Worm (Caenorhabditis elegans) whole organism, L4 larva: ENCODE measurements around the gene Y41D4B.6.

ENCODE experiments used
- D1046.2 ChIP-seq: fragments of 200-800 bp; sonication (Bioruptor generic); IDR thresholded peaks from 2 replicates; pipeline ENCODE4 v1.3.6; 2022; ENCODE audit warnings: missing genetic modification characterization, missing compliant biosample characterization
- ZK546.5 ChIP-seq, 2 experiments: sonication (generic microtip); optimal IDR thresholded peaks; 2 replicates each; lab custom pipeline; 2017; ENCODE audit warnings: missing biosample characterization in 2 of 2, missing genetic modification characterization in 2 of 2
- fkh-10 ChIP-seq: fragments of 150-350 bp; optimal IDR thresholded peaks from 2 replicates; lab custom pipeline; 2014; ENCODE audit warnings: missing biosample characterization, missing genetic modification reagents, missing genetic modification characterization
- nhr-25 ChIP-seq: sonication (generic microtip); optimal IDR thresholded peaks from 2 replicates; lab custom pipeline; 2017; ENCODE audit warnings: missing genetic modification characterization, mild to moderate bottlenecking, missing compliant biosample characterization, antibody characterized with exemption, moderate library complexity, borderline replicate concordance; ENCODE audit not compliant: insufficient read depth
- tra-1 ChIP-seq: fragments of 200-800 bp; sonication (Bioruptor generic); IDR thresholded peaks from 2 replicates; pipeline ENCODE4 v1.3.6; 2022; ENCODE audit warnings: missing genetic modification reagents, missing genetic modification characterization, missing compliant biosample characterization
- unc-62 ChIP-seq, 3 experiments: fragments of 150-350 bp in 1 of 3; sonication (generic microtip); optimal IDR thresholded peaks in 2 of 3; peaks in 1 of 3; 1 replicate in 1 of 3; 2 replicates in 2 of 3; lab custom pipeline; 2014 to 2017; ENCODE audit warnings: missing biosample characterization in 3 of 3, missing genetic modification characterization in 3 of 3, missing genetic modification reagents in 3 of 3, missing genotype in 1 of 3

ce11 chrIV:1659978-1660377 lies 26.4 kb downstream of the Y41D4B.6 start, which contains the start of gene Y41D4B.4:
- no peak for TF ChIP-seq D1046.2 (GFP tag; lab: Robert Waterston, UW)
- TF ChIP-seq unc-62 (GFP tag; optimal IDR thresholded peaks at IDR 0.05 in 1 of 2; lab: Kevin White, UChicago), result no peak
- TF ChIP-seq unc-62 (tag; optimal IDR thresholded peaks at IDR 0.05; lab: Kevin White, UChicago), result no peak
- TF ChIP-seq fkh-10, result no peak
- no peak for TF ChIP-seq ZK546.5 (tag; optimal IDR thresholded peaks at IDR 0.05; lab: Kevin White, UChicago)
- no peak for TF ChIP-seq nhr-25 (tag; lab: Kevin White, UChicago)
- no peak for TF ChIP-seq tra-1 (GFP tag; lab: Robert Waterston, UW)
